Fruit fly (Drosophila melanogaster) whole organism, embryonic: ENCODE results near the gene MICU3.

Experiments used
- Ada2b ChIP-seq: fragments of 200-800 bp; sonication (Bioruptor generic); IDR thresholded peaks from 2 replicates; pipeline ENCODE4 v1.3.6; 2022; ENCODE audit warnings: missing biosample characterization, missing genetic modification characterization
- CG10274 ChIP-seq: fragments of 200-800 bp; sonication (Bioruptor generic); optimal IDR thresholded peaks from 3 replicates; lab custom pipeline; 2017; ENCODE audit warnings: missing biosample characterization, mild to moderate bottlenecking, missing genetic modification characterization
- CG11504 ChIP-seq: fragments of 200-800 bp; sonication (Bioruptor generic); optimal IDR thresholded peaks from 3 replicates; lab custom pipeline; 2019; ENCODE audit warnings: missing biosample characterization, mild to moderate bottlenecking, missing genetic modification characterization, moderate library complexity
- CG11696 ChIP-seq: fragments of 200-800 bp; sonication (Bioruptor generic); IDR thresholded peaks from 2 replicates; pipeline ENCODE4 v1.3.6; 2022; ENCODE audit warnings: missing biosample characterization, missing genetic modification characterization
- CG12391 ChIP-seq: fragments of 200-800 bp; sonication (Bioruptor generic); optimal IDR thresholded peaks from 3 replicates; lab custom pipeline; 2018; ENCODE audit warnings: missing biosample characterization, mild to moderate bottlenecking, missing genetic modification characterization, moderate library complexity
- CG12769 ChIP-seq: fragments of 200-800 bp; sonication (Bioruptor generic); optimal IDR thresholded peaks from 2 replicates; lab custom pipeline; 2019; ENCODE audit warnings: missing biosample characterization, mild to moderate bottlenecking, missing genetic modification characterization, moderate library complexity
- CG13775 ChIP-seq: fragments of 200-800 bp; sonication (Bioruptor generic); optimal IDR thresholded peaks from 3 replicates; lab custom pipeline; 2017; ENCODE audit warnings: missing biosample characterization, mild to moderate bottlenecking, missing genetic modification characterization
- CG1529 ChIP-seq: fragments of 200-800 bp; sonication (Bioruptor generic); optimal IDR thresholded peaks from 3 replicates; lab custom pipeline; 2018; ENCODE audit warnings: missing biosample characterization, missing genetic modification characterization
- CG16813 ChIP-seq: fragments of 200-800 bp; sonication (Bioruptor generic); IDR thresholded peaks from 3 replicates; pipeline ENCODE4 v1.3.6; 2022; ENCODE audit warnings: missing biosample characterization, missing genetic modification characterization; ENCODE audit not compliant: partially characterized antibody
- CG17328 ChIP-seq: fragments of 200-800 bp; sonication (Bioruptor generic); IDR thresholded peaks from 2 replicates; pipeline ENCODE4 v1.3.6; 2022; ENCODE audit warnings: missing biosample characterization, missing genetic modification characterization
- CG2199 ChIP-seq: fragments of 200-800 bp; sonication (Bioruptor generic); IDR thresholded peaks from 3 replicates; pipeline ENCODE4 v1.3.6; 2022; ENCODE audit warnings: missing biosample characterization, missing genetic modification characterization
- CG3847 ChIP-seq: fragments of 200-800 bp; sonication (Bioruptor generic); IDR thresholded peaks from 2 replicates; pipeline ENCODE4 v1.3.6; 2022; ENCODE audit warnings: missing biosample characterization, missing genetic modification characterization
- CG43689 ChIP-seq: fragments of 200-800 bp; sonication (Bioruptor generic); IDR thresholded peaks from 2 replicates; pipeline ENCODE4 v1.3.6; 2022; ENCODE audit warnings: missing biosample characterization, missing genetic modification characterization
- CG6175 ChIP-seq: fragments of 200-800 bp; sonication (Bioruptor generic); IDR thresholded peaks from 3 replicates; pipeline ENCODE4 v1.3.6; 2022; ENCODE audit warnings: missing biosample characterization, missing genetic modification characterization
- CG7357 ChIP-seq: fragments of 200-800 bp; sonication (Bioruptor generic); IDR thresholded peaks from 3 replicates; pipeline ENCODE4 v1.3.6; 2022; ENCODE audit warnings: missing biosample characterization, missing genetic modification characterization
- CG9797 ChIP-seq: fragments of 200-800 bp; sonication (Bioruptor generic); optimal IDR thresholded peaks from 3 replicates; lab custom pipeline; 2018; ENCODE audit warnings: missing biosample characterization, mild to moderate bottlenecking, missing genetic modification characterization
- CG9932 ChIP-seq: fragments of 200-800 bp; sonication (Bioruptor generic); IDR thresholded peaks from 2 replicates; pipeline ENCODE4 v1.3.6; 2022; ENCODE audit warnings: missing biosample characterization, missing genetic modification characterization
- Dp ChIP-seq: fragments of 200-800 bp; sonication (Bioruptor generic); optimal IDR thresholded peaks from 2 replicates; lab custom pipeline; 2018; ENCODE audit warnings: missing biosample characterization, mild to moderate bottlenecking, missing genetic modification characterization, moderate library complexity
- Ets65A ChIP-seq: fragments of 200-800 bp; sonication (Bioruptor generic); peaks from one replicate; lab custom pipeline; 2016; ENCODE audit warnings: missing biosample characterization, missing genetic modification characterization
- H2.0 ChIP-seq: fragments of 200-800 bp; sonication (Bioruptor generic); IDR thresholded peaks from 2 replicates; pipeline ENCODE4 v1.3.6; 2022; ENCODE audit warnings: missing biosample characterization, missing genetic modification characterization
- HLH3B ChIP-seq: fragments of 200-800 bp; sonication (Bioruptor generic); IDR thresholded peaks from 2 replicates; pipeline ENCODE4 v1.3.6; 2022; ENCODE audit warnings: missing biosample characterization, missing genetic modification characterization
- Hr51 ChIP-seq, 2 experiments: fragments of 200-800 bp; sonication (Bioruptor generic); optimal IDR thresholded peaks; 2 replicates in 1 of 2; 3 replicates in 1 of 2; lab custom pipeline; 2016 to 2018; ENCODE audit warnings: missing biosample characterization in 2 of 2, missing genetic modification characterization in 2 of 2, mild to moderate bottlenecking in 1 of 2, moderate library complexity in 1 of 2
- Med ChIP-seq: fragments of 200-800 bp; sonication (Bioruptor generic); peaks from one replicate; lab custom pipeline; 2016; ENCODE audit warnings: missing biosample characterization, missing genetic modification characterization, mild to moderate bottlenecking, inconsistent platforms, moderate library complexity
- Nf-YA ChIP-seq: fragments of 200-800 bp; sonication (Bioruptor generic); IDR thresholded peaks from 2 replicates; pipeline ENCODE4 v1.3.6; 2022; ENCODE audit warnings: missing biosample characterization, missing genetic modification characterization
- Nf-YC ChIP-seq: fragments of 200-800 bp; optimal IDR thresholded peaks from 3 replicates; lab custom pipeline; 2019; ENCODE audit warnings: missing biosample characterization, mild to moderate bottlenecking, missing genetic modification characterization, moderate library complexity
- Sox102F ChIP-seq: fragments of 200-800 bp; sonication (Bioruptor generic); optimal IDR thresholded peaks from 2 replicates; lab custom pipeline; 2018; ENCODE audit warnings: missing biosample characterization, mild to moderate bottlenecking, missing genetic modification characterization, moderate library complexity
- Xbp1 ChIP-seq: fragments of 200-800 bp; sonication (Bioruptor generic); optimal IDR thresholded peaks from 3 replicates; lab custom pipeline; 2016; ENCODE audit warnings: missing biosample characterization, mild to moderate bottlenecking, missing genetic modification characterization
- crp ChIP-seq, 2 experiments: fragments of 200-800 bp; sonication (Bioruptor generic); optimal IDR thresholded peaks; 2 replicates in 1 of 2; 3 replicates in 1 of 2; lab custom pipeline; 2017; ENCODE audit warnings: missing biosample characterization in 2 of 2, missing genetic modification characterization in 2 of 2, mild to moderate bottlenecking in 1 of 2, moderate library complexity in 1 of 2
- dmrt11E ChIP-seq: fragments of 200-800 bp; sonication (Bioruptor generic); optimal IDR thresholded peaks from 3 replicates; lab custom pipeline; 2018; ENCODE audit warnings: missing biosample characterization, mild to moderate bottlenecking, missing genetic modification characterization, moderate library complexity
- dmrt99B ChIP-seq: fragments of 200-800 bp; sonication (Bioruptor generic); optimal IDR thresholded peaks from 2 replicates; lab custom pipeline; 2018; ENCODE audit warnings: missing biosample characterization, mild to moderate bottlenecking, missing genetic modification characterization, moderate library complexity
- gem ChIP-seq: fragments of 200-800 bp; sonication (Bioruptor generic); optimal IDR thresholded peaks from 2 replicates; lab custom pipeline; 2019; ENCODE audit warnings: missing biosample characterization, mild to moderate bottlenecking, missing genetic modification characterization, moderate library complexity
- grau ChIP-seq: fragments of 200-800 bp; optimal IDR thresholded peaks from 3 replicates; lab custom pipeline; 2019; ENCODE audit warnings: missing biosample characterization, mild to moderate bottlenecking, missing genetic modification characterization, moderate library complexity
- hbn ChIP-seq: fragments of 200-800 bp; sonication (Bioruptor generic); IDR thresholded peaks from 2 replicates; pipeline ENCODE4 v1.3.6; 2022; ENCODE audit warnings: missing biosample characterization, missing genetic modification characterization; ENCODE audit not compliant: partially characterized antibody
- lmd ChIP-seq: fragments of 200-800 bp; sonication (Bioruptor generic); IDR thresholded peaks from 2 replicates; pipeline ENCODE4 v1.3.6; 2022; ENCODE audit warnings: missing biosample characterization, missing genetic modification characterization
- lola ChIP-seq, 3 experiments: fragments of >200 bp in 2 of 3; fragments of 200-800 bp in 1 of 3; sonication (Bioruptor generic) in 1 of 3; optimal IDR thresholded peaks; 2 replicates each; lab custom pipeline; 2017 to 2019; ENCODE audit warnings: missing biosample characterization in 3 of 3, missing genetic modification characterization in 3 of 3, mild to moderate bottlenecking in 1 of 3, moderate library complexity in 1 of 3
- pfk ChIP-seq: fragments of 200-800 bp; sonication (Bioruptor generic); optimal IDR thresholded peaks from 2 replicates; lab custom pipeline; 2018; ENCODE audit warnings: missing biosample characterization, mild to moderate bottlenecking, missing genetic modification characterization, moderate library complexity
- prd ChIP-seq, 3 experiments: fragments of >200 bp in 2 of 3; fragments of 200-800 bp in 1 of 3; sonication (Bioruptor generic) in 1 of 3; optimal IDR thresholded peaks in 2 of 3; IDR thresholded peaks in 1 of 3; 2 replicates in 2 of 3; 3 replicates in 1 of 3; pipeline versions ENCODE4 v1.3.6 to Lab custom; 2017 to 2022; ENCODE audit warnings: missing biosample characterization in 1 of 3, missing genetic modification characterization in 1 of 3
- row ChIP-seq: fragments of 200-800 bp; sonication (Bioruptor generic); IDR thresholded peaks from 3 replicates; pipeline ENCODE4 v1.3.6; 2022; ENCODE audit warnings: missing biosample characterization, missing genetic modification characterization
- sens ChIP-seq: fragments of 200-800 bp; sonication (Bioruptor generic); peaks from one replicate; lab custom pipeline; 2016; ENCODE audit warnings: missing biosample characterization, missing genetic modification characterization
- sisA ChIP-seq: fragments of 200-800 bp; sonication (Bioruptor generic); IDR thresholded peaks from 2 replicates; pipeline ENCODE4 v1.3.6; 2022; ENCODE audit warnings: missing biosample characterization, missing genetic modification characterization
- slbo ChIP-seq: fragments of 200-800 bp; sonication (Bioruptor generic); IDR thresholded peaks from 2 replicates; pipeline ENCODE4 v1.3.6; 2022; ENCODE audit warnings: missing biosample characterization, missing genetic modification characterization
- slp2 ChIP-seq: fragments of 200-800 bp; sonication (Bioruptor generic); optimal IDR thresholded peaks from 2 replicates; lab custom pipeline; 2016; ENCODE audit warnings: missing biosample characterization, missing genetic modification characterization
- sob ChIP-seq: fragments of 200-800 bp; sonication (Bioruptor generic); IDR thresholded peaks from 2 replicates; pipeline ENCODE4 v1.3.6; 2022; ENCODE audit warnings: missing biosample characterization, missing genetic modification characterization
- sr ChIP-seq: fragments of 200-800 bp; sonication (Bioruptor generic); IDR thresholded peaks from 3 replicates; pipeline ENCODE4 v1.3.6; 2022; ENCODE audit warnings: missing biosample characterization, missing genetic modification characterization
- tio ChIP-seq: fragments of 200-800 bp; sonication (Bioruptor generic); optimal IDR thresholded peaks from 2 replicates; lab custom pipeline; 2017; ENCODE audit warnings: missing biosample characterization, missing genetic modification characterization, inconsistent platforms
- vvl ChIP-seq: fragments of 200-800 bp; sonication (Bioruptor generic); IDR thresholded peaks from 2 replicates; pipeline ENCODE4 v1.3.6; 2022; ENCODE audit warnings: missing biosample characterization, missing genetic modification characterization
- wor ChIP-seq: fragments of 200-800 bp; sonication (Bioruptor generic); IDR thresholded peaks from 2 replicates; pipeline ENCODE4 v1.3.6; 2022; ENCODE audit warnings: missing biosample characterization, missing genetic modification characterization

The MICU3 gene

dm6 chr3R:19890340-19890998, 43.4 kb downstream of the MICU3 start, which contains the start of gene CG4733 (continued):
- TF ChIP-seq CG13775 (peak; percentile 23), CG2199 (GFP tag; lab: Robert Waterston, UW) (no peak), hbn (GFP tag; lab: Robert Waterston, UW) (no peak), Hr51 (GFP tag; optimal IDR thresholded peaks at IDR 0.05; lab: Kevin White, UChicago) (peak in 1 of 2 experiments; percentile 14), CG10274 (GFP tag; lab: Kevin White, UChicago) (no peak), sob (no peak), dmrt99B (peak; percentile 0), tio (GFP tag; lab: Kevin White, UChicago) (no peak), CG7357 (GFP tag; lab: Robert Waterston, UW) (no peak), dmrt11E (tag; lab: Kevin White, UChicago) (peak; percentile 49), CG3847 (0 out of 2 replicates have a peak, but pooled peaks have one; percentile 13), CG9797 (GFP tag; lab: Kevin White, UChicago) (no peak), CG1529 (no peak), Ada2b (GFP tag; lab: Robert Waterston, UW) (no peak), Nf-YC (tag; lab: Kevin White, UChicago) (peak; percentile 12), CG12391 (tag; lab: Kevin White, UChicago) (peak; percentile 18), slp2 (GFP tag; lab: Kevin White, UChicago) (no peak), grau (tag; lab: Kevin White, UChicago) (peak; percentile 48), CG11504 (tag; lab: Kevin White, UChicago) (peak; percentile 24), CG6175 (GFP tag; lab: Robert Waterston, UW) (peak; percentile 41; the same call in 1 of the 3 replicates)

- TF ChIP-seq CG9932 (peak; percentile 24; the same call in 1 of the 2 replicates), lola (GFP tag; optimal IDR thresholded peaks at IDR 0.05; lab: Kevin White, UChicago) (no peak), HLH3B (GFP tag; lab: Robert Waterston, UW) (peak; percentile 23; the same call in 1 of the 2 replicates), pfk (GFP tag; lab: Kevin White, UChicago) (peak; percentile 71), Med (GFP tag; lab: Kevin White, UChicago) (peak; percentile 50), sisA (peak; percentile 15; the same call in 1 of the 2 replicates), vvl (GFP tag; lab: Robert Waterston, UW) (peak; percentile 43; the same call in 1 of the 2 replicates), crp (GFP tag; optimal IDR thresholded peaks at IDR 0.05; lab: Kevin White, UChicago) (no peak), row (peak; percentile 29; the same call in 1 of the 3 replicates), wor (GFP tag; lab: Robert Waterston, UW) (0 out of 2 replicates have a peak, but pooled peaks have one; percentile 10), lmd (GFP tag; lab: Robert Waterston, UW) (0 out of 2 replicates have a peak, but pooled peaks have one; percentile 22), gem (tag; lab: Kevin White, UChicago) (peak; percentile 6), Ets65A (GFP tag; lab: Kevin White, UChicago) (peak; percentile 13), CG11696 (GFP tag; lab: Robert Waterston, UW) (peak; percentile 84), sr (0 out of 3 replicates have a peak, but pooled peaks have one; percentile 30), Nf-YA (GFP tag; lab: Robert Waterston, UW) (0 out of 2 replicates have a peak, but pooled peaks have one; percentile 22), sens (GFP tag; lab: Kevin White, UChicago) (peak; percentile 74), prd (optimal IDR thresholded peaks at IDR 0.05; lab: Kevin White, UChicago) (no peak), prd (GFP tag; IDR thresholded peaks at IDR 0.05; lab: Robert Waterston, UW) (0 out of 3 replicates have a peak, but pooled peaks have one; percentile 6), CG16813 (no peak), H2.0 (GFP tag; lab: Robert Waterston, UW) (peak; percentile 18; the same call in 1 of the 2 replicates), Sox102F (GFP tag; lab: Kevin White, UChicago) (peak; percentile 8), Xbp1 (peak; percentile 5), slbo (peak; percentile 23; the same call in 1 of the 2 replicates), sob (0 out of 2 replicates have a peak, but pooled peaks have one; percentile 19), CG17328 (GFP tag; lab: Robert Waterston, UW) (no peak), CG12769 (tag; lab: Kevin White, UChicago) (peak; percentile 85), Dp (no peak), CG43689 (GFP tag; lab: Robert Waterston, UW) (no peak)
Measured at dm6 chr3R:19891363-19891762, 44.3 kb downstream of the MICU3 start.
